Worm (Caenorhabditis elegans) whole organism, young adult: ENCODE results near the gene C35D10.8.

Experiments used
- D2030.7 ChIP-seq: fragments of 200-800 bp; sonication (Bioruptor generic); IDR thresholded peaks from 2 replicates; pipeline ENCODE4 v1.3.6; 2022; ENCODE audit warnings: missing genetic modification reagents, missing genetic modification characterization, missing compliant biosample characterization
- akir-1 ChIP-seq: fragments of 200-800 bp; sonication (Bioruptor generic); optimal IDR thresholded peaks from 2 replicates; lab custom pipeline; 2018; ENCODE audit warnings: mild to moderate bottlenecking, missing genetic modification characterization, moderate library complexity, missing compliant biosample characterization
- ceh-100 ChIP-seq: fragments of 200-800 bp; sonication (Bioruptor generic); IDR thresholded peaks from 2 replicates; pipeline ENCODE4 v1.3.6; 2022; ENCODE audit warnings: missing genetic modification reagents, missing genetic modification characterization, missing compliant biosample characterization
- ceh-58 ChIP-seq: fragments of 200-800 bp; sonication (Bioruptor generic); IDR thresholded peaks from 2 replicates; pipeline ENCODE4 v1.3.6; 2022; ENCODE audit warnings: missing genetic modification characterization, missing compliant biosample characterization
- lin-35 ChIP-seq, 3 experiments: fragments of 150-350 bp in 2 of 3; sonication (generic microtip) in 1 of 3; optimal IDR thresholded peaks; 2 replicates each; lab custom pipeline; 2014 to 2018; ENCODE audit warnings: missing biosample characterization in 3 of 3, missing genetic modification characterization in 3 of 3, missing genetic modification reagents in 3 of 3
- pha-4 ChIP-seq: fragments of 150-350 bp; sonication (generic microtip); optimal IDR thresholded peaks from 2 replicates; lab custom pipeline; 2014; ENCODE audit warnings: missing biosample characterization, missing genetic modification reagents, missing genetic modification characterization
- snpc-4 ChIP-seq, 5 experiments: fragments of 150-350 bp in 1 of 5; sonication (generic microtip) in 4 of 5; optimal IDR thresholded peaks; 2 replicates each; lab custom pipeline; 2014 to 2018; ENCODE audit warnings: missing genetic modification characterization in 5 of 5, missing biosample characterization in 3 of 5, antibody characterized with exemption in 2 of 5, mild to moderate bottlenecking in 2 of 5, missing compliant biosample characterization in 2 of 5, missing genotype in 2 of 5, moderate library complexity in 2 of 5, missing genetic modification reagents in 1 of 5
- tbx-9 ChIP-seq: sonication (generic microtip); optimal IDR thresholded peaks from 2 replicates; lab custom pipeline; 2016; ENCODE audit warnings: borderline replicate concordance, missing genetic modification characterization, inconsistent platforms, missing compliant biosample characterization
- zim-3 ChIP-seq: sonication (generic microtip); optimal IDR thresholded peaks from 2 replicates; lab custom pipeline; 2017; ENCODE audit warnings: mild to moderate bottlenecking, missing genetic modification characterization, moderate library complexity, missing compliant biosample characterization
- ztf-26 ChIP-seq: sonication (generic microtip); optimal IDR thresholded peaks from 2 replicates; lab custom pipeline; 2017; ENCODE audit warnings: missing genetic modification characterization, missing compliant biosample characterization

DNA sequence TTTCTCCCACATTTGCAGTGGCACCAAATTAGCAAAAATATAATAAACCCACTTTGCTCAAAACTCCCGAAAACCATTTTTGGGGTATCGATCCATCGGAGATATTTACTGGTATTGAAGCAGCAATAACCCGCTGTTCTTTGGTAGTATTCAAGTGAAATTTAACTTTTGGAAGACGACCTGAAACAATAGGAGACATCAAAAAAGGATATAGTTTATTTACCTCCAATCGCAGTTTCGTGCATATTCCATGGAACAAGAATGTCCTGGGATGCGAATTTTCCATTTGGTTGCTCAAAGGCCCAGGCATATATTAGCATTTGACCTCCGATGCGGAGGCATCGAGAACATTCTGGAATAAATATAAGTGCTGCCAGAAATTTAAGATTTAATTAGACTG, 18.4 kb downstream of the C35D10.8 start:
- TF ChIP-seq snpc-4 (GFP tag; optimal IDR thresholded peaks at IDR 0.05; lab: Kevin White, UChicago): no peak
- no peak for TF ChIP-seq snpc-4 (tag; optimal IDR thresholded peaks at IDR 0.05; lab: Kevin White, UChicago)
- no peak for TF ChIP-seq pha-4
- TF ChIP-seq zim-3 (tag; lab: Kevin White, UChicago): no peak
- no peak for TF ChIP-seq tbx-9
- no peak for TF ChIP-seq D2030.7 (GFP tag; lab: Robert Waterston, UW)
- TF ChIP-seq lin-35 (GFP tag; optimal IDR thresholded peaks at IDR 0.05; lab: Kevin White, UChicago): no peak
- TF ChIP-seq akir-1 (GFP tag; lab: Kevin White, UChicago): no peak
- no peak for TF ChIP-seq ztf-26 (tag; lab: Kevin White, UChicago)
- no peak for TF ChIP-seq ceh-58 (GFP tag; lab: Robert Waterston, UW)
- TF ChIP-seq ceh-100 (GFP tag; lab: Robert Waterston, UW): no peak
